Worm (Caenorhabditis elegans) whole organism, mixed stage, embryonic: ENCODE results near the gene rpoa-12.

Source experiments
- ces-1 ChIP-seq: fragments of 150-350 bp; optimal IDR thresholded peaks from 2 replicates; lab custom pipeline; 2014; ENCODE audit warnings: missing biosample characterization, missing genetic modification reagents, missing genetic modification characterization
- elt-3 ChIP-seq: fragments of 150-350 bp; optimal IDR thresholded peaks from 2 replicates; lab custom pipeline; 2014; ENCODE audit warnings: missing biosample characterization, missing genetic modification characterization
- ham-2 ChIP-seq: fragments of 200-800 bp; sonication (Bioruptor generic); optimal IDR thresholded peaks from 2 replicates; lab custom pipeline; 2018; ENCODE audit warnings: mild to moderate bottlenecking, missing genetic modification characterization, missing compliant biosample characterization
- lin-13 ChIP-seq: fragments of 150-350 bp; optimal IDR thresholded peaks from 2 replicates; lab custom pipeline; 2014; ENCODE audit warnings: missing biosample characterization, missing genetic modification characterization
- mep-1 ChIP-seq: fragments of 150-350 bp; optimal IDR thresholded peaks from 2 replicates; lab custom pipeline; 2017; ENCODE audit warnings: missing biosample characterization, missing genetic modification reagents, missing genetic modification characterization, inconsistent platforms
- nhr-2 ChIP-seq: fragments of 150-350 bp; optimal IDR thresholded peaks from 2 replicates; lab custom pipeline; 2014; ENCODE audit warnings: missing biosample characterization, missing genetic modification characterization
- nhr-237 ChIP-seq: fragments of 150-350 bp; optimal IDR thresholded peaks from 2 replicates; lab custom pipeline; 2014; ENCODE audit warnings: missing biosample characterization, missing genetic modification characterization
- nhr-28 ChIP-seq: fragments of 150-350 bp; optimal IDR thresholded peaks from 2 replicates; lab custom pipeline; 2014; ENCODE audit warnings: missing biosample characterization, missing genetic modification characterization
- pha-4 ChIP-seq: fragments of 150-350 bp; optimal IDR thresholded peaks from 2 replicates; lab custom pipeline; 2018; ENCODE audit warnings: missing biosample characterization, missing genetic modification reagents, missing genetic modification characterization
- snpc-4 ChIP-seq: fragments of 150-350 bp; optimal IDR thresholded peaks from 2 replicates; lab custom pipeline; 2014; ENCODE audit warnings: missing biosample characterization, missing genetic modification characterization
- sptf-1 ChIP-seq: sonication (generic microtip); optimal IDR thresholded peaks from 2 replicates; lab custom pipeline; 2017; ENCODE audit warnings: mild to moderate bottlenecking, missing genetic modification characterization, moderate library complexity, missing compliant biosample characterization
- unc-39 ChIP-seq: fragments of 150-350 bp; optimal IDR thresholded peaks from 2 replicates; lab custom pipeline; 2014; ENCODE audit warnings: missing biosample characterization, missing genetic modification characterization
- ztf-11 ChIP-seq: fragments of 150-350 bp; optimal IDR thresholded peaks from 2 replicates; lab custom pipeline; 2014; ENCODE audit warnings: missing biosample characterization, missing genetic modification characterization

ce11 chrV:14447240-14447763 lies 24.2 kb upstream of the rpoa-12 start, which contains the start of the genes dlat-1 and fntb-1:
- TF ChIP-seq nhr-237 (tag; lab: Kevin White, UChicago), result no peak
- no peak for TF ChIP-seq nhr-28 (tag; lab: Kevin White, UChicago)
- no peak for TF ChIP-seq pha-4 (tag; lab: Kevin White, UChicago)
- TF ChIP-seq ztf-11 (tag; lab: Kevin White, UChicago), result no peak
- no peak for TF ChIP-seq mep-1
- no peak for TF ChIP-seq sptf-1
- no peak for TF ChIP-seq snpc-4
- no peak for TF ChIP-seq elt-3
- TF ChIP-seq unc-39 (tag; lab: Kevin White, UChicago), result no peak
- TF ChIP-seq nhr-2, result no peak
- no peak for TF ChIP-seq ham-2 (GFP tag; lab: Kevin White, UChicago)
- TF ChIP-seq lin-13 (tag; lab: Kevin White, UChicago), result no peak
- TF ChIP-seq ces-1 (GFP tag; lab: Kevin White, UChicago), result no peak
